Worm (Caenorhabditis elegans): ENCODE data around the gene taf-10.

taf-10 gene

ce11 chrV:4731154-4731961 lies 44.5 kb downstream of the taf-10 start, which contains the start of gene F39G3.3:
TSS of gene F39G3.3 (plus strand) at chrV:4731911.
- TF ChIP-seq hnd-1 (tag; optimal IDR thresholded peaks at IDR 0.05) (peak; percentile 75), aly-1 (tag; optimal IDR thresholded peaks at IDR 0.05) (peak; percentile 65), sea-1 (GFP tag; conservative IDR thresholded peaks at IDR 0.05) (peak; percentile 74; the same call in 1 of the 2 replicates), F13C5.2 (tag; optimal IDR thresholded peaks at IDR 0.05) (peak; percentile 94), hmg-4 (GFP tag; optimal IDR thresholded peaks at IDR 0.05) (peak; percentile 85), pes-1 (GFP tag; IDR thresholded peaks at IDR 0.05) (peak; percentile 90), hmbx-1 (tag; optimal IDR thresholded peaks at IDR 0.05) (peak; percentile 63), ets-7 (tag; optimal IDR thresholded peaks at IDR 0.05) (peak; percentile 61), tbx-11 (GFP tag; IDR thresholded peaks at IDR 0.05) (peak; percentile 87), ceh-13 (GFP tag; optimal IDR thresholded peaks at IDR 0.05) (peak; percentile 83), ama-1 (optimal IDR thresholded peaks at IDR 0.05) (no peak), B0310.2 (tag; optimal IDR thresholded peaks at IDR 0.05) (peak; percentile 65), ceh-36 (tag; optimal IDR thresholded peaks at IDR 0.05) (peak; percentile 81), scrt-1 (GFP tag; IDR thresholded peaks at IDR 0.05) (peak; percentile 85), tbx-37 (GFP tag; conservative IDR thresholded peaks at IDR 0.05) (peak; percentile 82), tra-4 (tag; optimal IDR thresholded peaks at IDR 0.05) (peak; percentile 15), flt-1 (GFP tag; IDR thresholded peaks at IDR 0.05) (peak; percentile 74)

- no peak for TF ChIP-seq pes-1 (GFP tag; IDR thresholded peaks at IDR 0.05)
- no peak for TF ChIP-seq ama-1 (optimal IDR thresholded peaks at IDR 0.05)
- no peak for TF ChIP-seq ceh-36 (tag; optimal IDR thresholded peaks at IDR 0.05)
- TF ChIP-seq hmg-4 (GFP tag; optimal IDR thresholded peaks at IDR 0.05) = no peak
- no peak for TF ChIP-seq ceh-13 (GFP tag; optimal IDR thresholded peaks at IDR 0.05)
- no peak for TF ChIP-seq tbx-37 (GFP tag; conservative IDR thresholded peaks at IDR 0.05)
These were observed 47.0 kb downstream of the taf-10 start for ce11 chrV:4733952-4734351.

- TF ChIP-seq ceh-13 (GFP tag; optimal IDR thresholded peaks at IDR 0.05) = no peak
- no peak for TF ChIP-seq tbx-11 (GFP tag; IDR thresholded peaks at IDR 0.05)
- TF ChIP-seq hmg-4 (GFP tag; optimal IDR thresholded peaks at IDR 0.05) = no peak
- no peak for TF ChIP-seq F13C5.2 (tag; optimal IDR thresholded peaks at IDR 0.05)
- TF ChIP-seq sea-1 (GFP tag; conservative IDR thresholded peaks at IDR 0.05) = no peak
- no peak for TF ChIP-seq hmbx-1 (tag; optimal IDR thresholded peaks at IDR 0.05)
- TF ChIP-seq B0310.2 (tag; optimal IDR thresholded peaks at IDR 0.05) = no peak
- no peak for TF ChIP-seq scrt-1 (GFP tag; IDR thresholded peaks at IDR 0.05)
- TF ChIP-seq aly-1 (tag; optimal IDR thresholded peaks at IDR 0.05) = no peak
- TF ChIP-seq ceh-36 (tag; optimal IDR thresholded peaks at IDR 0.05) = no peak
- no peak for TF ChIP-seq ets-7 (tag; optimal IDR thresholded peaks at IDR 0.05)
- no peak for TF ChIP-seq pes-1 (GFP tag; IDR thresholded peaks at IDR 0.05)
- no peak for TF ChIP-seq tra-4 (tag; optimal IDR thresholded peaks at IDR 0.05)
- no peak for TF ChIP-seq hnd-1 (tag; optimal IDR thresholded peaks at IDR 0.05)
- TF ChIP-seq ama-1 (optimal IDR thresholded peaks at IDR 0.05) = no peak
- no peak for TF ChIP-seq flt-1 (GFP tag; IDR thresholded peaks at IDR 0.05)
- TF ChIP-seq tbx-37 (GFP tag; conservative IDR thresholded peaks at IDR 0.05) = no peak
These were observed 47.7 kb downstream of the taf-10 start for ce11 chrV:4734608-4735007.
